Fruit fly (Drosophila melanogaster) whole organism, wandering third instar larva: Measurements from ENCODE around the gene Ufd4.

ENCODE experiments used
- Abd-B ChIP-seq: fragments of >200 bp; optimal IDR thresholded peaks from 2 replicates; lab custom pipeline; 2017; ENCODE audit warnings: missing biosample characterization, missing genetic modification characterization
- CG32264 ChIP-seq: fragments of 200-800 bp; sonication (Bioruptor generic); optimal IDR thresholded peaks from 2 replicates; lab custom pipeline; 2016; ENCODE audit warnings: missing biosample characterization, missing genetic modification characterization
- CG9705 ChIP-seq: fragments of 200-800 bp; sonication (Bioruptor generic); optimal IDR thresholded peaks from 2 replicates; lab custom pipeline; 2018; ENCODE audit warnings: missing biosample characterization, mild to moderate bottlenecking, missing genetic modification characterization
- CrebA ChIP-seq: fragments of 200-800 bp; sonication (Bioruptor generic); optimal IDR thresholded peaks from 2 replicates; lab custom pipeline; 2016; ENCODE audit warnings: missing biosample characterization, mild to moderate bottlenecking, missing genetic modification characterization, borderline replicate concordance
- Dfd ChIP-seq: fragments of >200 bp; optimal IDR thresholded peaks from 2 replicates; lab custom pipeline; 2017; ENCODE audit warnings: missing biosample characterization, missing genetic modification characterization
- Dif ChIP-seq: fragments of 200-275, 200-300 bp; sonication (Bioruptor generic); optimal IDR thresholded peaks from 2 replicates; lab custom pipeline; 2018; ENCODE audit warnings: missing biosample characterization, missing genetic modification characterization; ENCODE audit not compliant: partially characterized antibody
- GATAd ChIP-seq: sonication (Bioruptor generic); optimal IDR thresholded peaks from 2 replicates; lab custom pipeline; 2016; ENCODE audit warnings: missing biosample characterization, missing genetic modification characterization
- HLH106 ChIP-seq: fragments of 200-800 bp; optimal IDR thresholded peaks from 3 replicates; lab custom pipeline; 2019; ENCODE audit warnings: missing biosample characterization, mild to moderate bottlenecking, missing genetic modification characterization, moderate library complexity
- Hnf4 ChIP-seq: fragments of 200-800 bp; sonication (Bioruptor generic); optimal IDR thresholded peaks from 2 replicates; lab custom pipeline; 2016; ENCODE audit warnings: missing biosample characterization, mild to moderate bottlenecking, missing genetic modification characterization
- Hr78 ChIP-seq: fragments of >200 bp; optimal IDR thresholded peaks from 2 replicates; lab custom pipeline; 2017; ENCODE audit warnings: missing biosample characterization, missing genetic modification characterization
- Hr83 ChIP-seq: fragments of 200-300 bp; sonication (Bioruptor generic); optimal IDR thresholded peaks from 2 replicates; lab custom pipeline; 2016; ENCODE audit warnings: missing biosample characterization, mild to moderate bottlenecking, missing genetic modification characterization, moderate library complexity; ENCODE audit not compliant: poor library complexity, severe bottlenecking
- Jra ChIP-seq: sonication (Bioruptor generic); optimal IDR thresholded peaks from 2 replicates; lab custom pipeline; 2016; ENCODE audit warnings: missing biosample characterization, missing genetic modification characterization
- Mio ChIP-seq: sonication (Bioruptor generic); optimal IDR thresholded peaks from 2 replicates; lab custom pipeline; 2016; ENCODE audit warnings: missing biosample characterization, missing genetic modification characterization
- Myc ChIP-seq: fragments of >200 bp; optimal IDR thresholded peaks from 2 replicates; lab custom pipeline; 2017
- N ChIP-seq: fragments of >200 bp; optimal IDR thresholded peaks from 2 replicates; lab custom pipeline; 2018; ENCODE audit warnings: missing biosample characterization, missing external identifiers, missing genetic modification characterization
- OdsH ChIP-seq: fragments of 200-800 bp; sonication (Bioruptor generic); optimal IDR thresholded peaks from 2 replicates; lab custom pipeline; 2016; ENCODE audit warnings: missing biosample characterization, mild to moderate bottlenecking, missing genetic modification characterization
- Rel ChIP-seq, 2 experiments: fragments of 200-800 bp; sonication (Bioruptor generic) in 1 of 2; optimal IDR thresholded peaks; 2 replicates in 1 of 2; 3 replicates in 1 of 2; lab custom pipeline; 2016 to 2019; ENCODE audit warnings: mild to moderate bottlenecking in 2 of 2, missing biosample characterization in 2 of 2, missing genetic modification characterization in 2 of 2, moderate library complexity in 1 of 2
- Sp1 ChIP-seq: fragments of 200-800 bp; sonication (Bioruptor generic); optimal IDR thresholded peaks from 3 replicates; lab custom pipeline; 2019; ENCODE audit warnings: missing biosample characterization, mild to moderate bottlenecking, missing genetic modification characterization, moderate library complexity
- Vsx2 ChIP-seq: fragments of 200-300, 225-300 bp; sonication (Bioruptor generic); optimal IDR thresholded peaks from 2 replicates; lab custom pipeline; 2018; ENCODE audit warnings: missing biosample characterization, missing genetic modification characterization; ENCODE audit not compliant: partially characterized antibody
- br ChIP-seq: fragments of 200-800 bp; sonication (Bioruptor generic); optimal IDR thresholded peaks from 2 replicates; lab custom pipeline; 2016; ENCODE audit warnings: missing biosample characterization, missing genetic modification characterization
- brk ChIP-seq: fragments of 200-800 bp; sonication (Bioruptor generic); optimal IDR thresholded peaks from 2 replicates; lab custom pipeline; 2016; ENCODE audit warnings: missing biosample characterization, mild to moderate bottlenecking, missing genetic modification characterization
- dl ChIP-seq, 2 experiments: fragments of 175-275, 200-275 bp in 1 of 2; fragments of 200-275 bp in 1 of 2; sonication (Bioruptor generic); optimal IDR thresholded peaks; lab custom pipeline; 2018; ENCODE audit warnings: mild to moderate bottlenecking in 2 of 2, missing biosample characterization in 2 of 2, missing genetic modification characterization in 2 of 2, moderate library complexity in 2 of 2; ENCODE audit not compliant: partially characterized antibody in 2 of 2, insufficient read depth in 1 of 2
- dmrt93B ChIP-seq: fragments of 200-800 bp; sonication (Bioruptor generic); optimal IDR thresholded peaks from 2 replicates; lab custom pipeline; 2018; ENCODE audit warnings: missing biosample characterization, mild to moderate bottlenecking, missing genetic modification characterization
- dsf ChIP-seq: sonication (Bioruptor generic); optimal IDR thresholded peaks from 2 replicates; lab custom pipeline; 2016; ENCODE audit warnings: missing biosample characterization, missing genetic modification characterization, borderline replicate concordance
- ey ChIP-seq: fragments of 200-800 bp; sonication (Bioruptor generic); optimal IDR thresholded peaks from 2 replicates; lab custom pipeline; 2016; ENCODE audit warnings: missing biosample characterization, missing genetic modification characterization
- foxo ChIP-seq, 2 experiments: fragments of 200-800 bp; sonication (Bioruptor generic); optimal IDR thresholded peaks; 2 replicates in 1 of 2; 3 replicates in 1 of 2; lab custom pipeline; 2016 to 2017; ENCODE audit warnings: missing biosample characterization in 2 of 2, missing genetic modification characterization in 2 of 2
- fru ChIP-seq: fragments of 200-800 bp; sonication (Bioruptor generic); optimal IDR thresholded peaks from 3 replicates; lab custom pipeline; 2016; ENCODE audit warnings: missing biosample characterization, mild to moderate bottlenecking, missing genetic modification characterization
- h ChIP-seq: fragments of 200-800 bp; sonication (Bioruptor generic); optimal IDR thresholded peaks from 3 replicates; lab custom pipeline; 2016; ENCODE audit warnings: missing biosample characterization, mild to moderate bottlenecking, missing genetic modification characterization
- jim ChIP-seq: fragments of 175-275, 200-325 bp; sonication (Bioruptor generic); optimal IDR thresholded peaks from 2 replicates; lab custom pipeline; 2016; ENCODE audit warnings: missing biosample characterization, mild to moderate bottlenecking, missing genetic modification characterization
- lola ChIP-seq: fragments of >200 bp; optimal IDR thresholded peaks from 2 replicates; lab custom pipeline; 2017; ENCODE audit warnings: missing biosample characterization, missing genetic modification characterization
- pan ChIP-seq: fragments of >200 bp; optimal IDR thresholded peaks from 2 replicates; lab custom pipeline; 2017
- psq ChIP-seq: fragments of 200-800 bp; sonication (Bioruptor generic); optimal IDR thresholded peaks from 3 replicates; lab custom pipeline; 2017; ENCODE audit warnings: missing biosample characterization, mild to moderate bottlenecking, missing genetic modification characterization, moderate library complexity
- rgr ChIP-seq: fragments of 200-800 bp; sonication (Bioruptor generic); optimal IDR thresholded peaks from 3 replicates; lab custom pipeline; 2016; ENCODE audit warnings: missing biosample characterization, mild to moderate bottlenecking, missing genetic modification characterization
- sage ChIP-seq: fragments of 200-800 bp; sonication (Bioruptor generic); optimal IDR thresholded peaks from 2 replicates; lab custom pipeline; 2016; ENCODE audit warnings: missing biosample characterization, mild to moderate bottlenecking, missing genetic modification characterization
- sv ChIP-seq: fragments of 200-800 bp; sonication (Bioruptor generic); optimal IDR thresholded peaks from 3 replicates; lab custom pipeline; 2016; ENCODE audit warnings: missing biosample characterization, missing genetic modification characterization
- tai ChIP-seq: sonication (Bioruptor generic); optimal IDR thresholded peaks from 2 replicates; lab custom pipeline; 2016; ENCODE audit warnings: missing biosample characterization, missing genetic modification characterization
- usp ChIP-seq: fragments of >200 bp; optimal IDR thresholded peaks from 2 replicates; lab custom pipeline; 2017; ENCODE audit warnings: missing biosample characterization, missing genetic modification characterization
- woc ChIP-seq: sonication (Bioruptor generic); optimal IDR thresholded peaks from 2 replicates; lab custom pipeline; 2016; ENCODE audit warnings: missing biosample characterization, mild to moderate bottlenecking, missing genetic modification characterization

Ufd4 gene

DNA sequence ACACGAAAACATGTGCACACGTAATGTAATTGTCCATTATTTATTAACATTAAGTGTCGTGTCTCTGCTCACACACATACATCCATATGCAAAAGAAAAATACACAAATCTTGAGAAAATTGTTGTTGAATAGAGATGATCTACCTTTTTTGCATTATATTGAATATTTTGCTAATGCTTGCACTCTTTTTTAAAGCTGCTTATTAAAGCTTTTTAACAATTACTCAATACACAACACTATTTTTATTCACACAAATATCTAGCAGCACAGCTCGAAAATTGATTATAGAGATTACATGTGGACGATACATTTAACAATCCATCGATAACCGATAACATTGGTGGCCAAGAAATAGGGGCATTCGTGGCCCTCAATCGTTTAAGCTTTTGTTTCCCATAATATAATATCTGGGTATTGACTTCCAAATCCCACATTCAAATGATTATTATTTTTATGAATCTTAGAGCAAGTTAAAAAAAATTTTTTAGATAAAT, at the start of gene Ufd4:
Gene Ufd4 (minus strand): TSS at position 300 of the 495 bp plus-strand sequence.
- peak; percentile 36 for TF ChIP-seq CG32264
- no peak for TF ChIP-seq dsf (GFP tag; lab: Kevin White, UChicago)
- no peak for TF ChIP-seq usp (GFP tag; lab: Kevin White, UChicago)
- TF ChIP-seq Hr83 (GFP tag; lab: Kevin White, UChicago) = peak; percentile 70
- TF ChIP-seq sv (GFP tag; lab: Kevin White, UChicago) = peak; percentile 44
- no peak for TF ChIP-seq Abd-B
- no peak for TF ChIP-seq dmrt93B
- no peak for TF ChIP-seq jim (GFP tag; lab: Kevin White, UChicago)
- TF ChIP-seq CG9705 (GFP tag; lab: Kevin White, UChicago) = peak; percentile 32
- peak; percentile 37 for TF ChIP-seq OdsH
- TF ChIP-seq Vsx2 (GFP tag; lab: Kevin White, UChicago) = no peak
- TF ChIP-seq Hnf4 = no peak
- no peak for TF ChIP-seq CrebA (GFP tag; lab: Kevin White, UChicago)
- no peak for TF ChIP-seq ey (GFP tag; lab: Kevin White, UChicago)
- no peak for TF ChIP-seq h (GFP tag; lab: Kevin White, UChicago)
- TF ChIP-seq fru = no peak
- no peak for TF ChIP-seq Myc
- no peak for TF ChIP-seq HLH106 (tag; lab: Kevin White, UChicago)
- TF ChIP-seq, all 38 proteins: peak for 5

DNA sequence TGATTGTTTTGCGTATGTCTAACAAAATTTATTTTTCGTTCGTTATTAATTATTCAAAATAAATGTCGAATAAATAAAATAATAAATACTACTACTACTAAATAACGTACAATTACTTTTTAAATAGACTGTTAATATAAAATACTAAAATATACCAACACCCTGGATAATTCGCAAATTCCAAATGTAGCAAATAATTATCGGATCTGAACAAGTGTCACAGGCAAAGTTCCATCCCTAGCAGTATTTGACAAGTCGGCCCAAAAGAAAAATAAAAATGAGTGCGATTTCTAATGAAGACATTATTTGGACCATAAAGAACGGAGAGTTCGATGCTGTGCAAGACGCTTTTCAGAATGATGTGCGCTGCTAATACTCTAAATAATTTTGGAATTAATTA, 49.2 kb upstream of the Ufd4 start, which contains the start of gene CG31715:
Gene CG31715 (plus strand): TSS at position 212 of the 400 bp plus-strand sequence.
- no peak for TF ChIP-seq pan (lab: Kevin White, UChicago)
- TF ChIP-seq dmrt93B = no peak
- TF ChIP-seq CrebA (GFP tag; lab: Kevin White, UChicago) = no peak
- peak; percentile 9 for TF ChIP-seq dsf (GFP tag; lab: Kevin White, UChicago)
- no peak for TF ChIP-seq sage (GFP tag; lab: Kevin White, UChicago)
- TF ChIP-seq CG32264 = no peak
- TF ChIP-seq Jra (GFP tag; lab: Kevin White, UChicago) = no peak
- no peak for TF ChIP-seq Dfd (GFP tag; lab: Kevin White, UChicago)
- TF ChIP-seq fru = no peak
- peak; percentile 64 for TF ChIP-seq rgr (GFP tag; lab: Kevin White, UChicago)
- peak; percentile 20 for TF ChIP-seq h (GFP tag; lab: Kevin White, UChicago)
- no peak for TF ChIP-seq OdsH
- TF ChIP-seq dl (GFP tag; optimal IDR thresholded peaks at IDR 0.05; lab: Kevin White, UChicago; ENCODE audit: insufficient read depth in 1 of 2, partially characterized antibody in 2 of 2) = no peak
- TF ChIP-seq woc (GFP tag; lab: Kevin White, UChicago) = peak; percentile 35
- TF ChIP-seq ey (GFP tag; lab: Kevin White, UChicago) = peak; percentile 9
- TF ChIP-seq br (GFP tag; lab: Kevin White, UChicago) = no peak
- no peak for TF ChIP-seq jim (GFP tag; lab: Kevin White, UChicago)
- no peak for TF ChIP-seq Rel (GFP tag; optimal IDR thresholded peaks at IDR 0.05; lab: Kevin White, UChicago)
- TF ChIP-seq Rel (tag; optimal IDR thresholded peaks at IDR 0.05; lab: Kevin White, UChicago) = no peak
- peak; percentile 32 for TF ChIP-seq Hr83 (GFP tag; lab: Kevin White, UChicago)
- no peak for TF ChIP-seq usp (GFP tag; lab: Kevin White, UChicago)
- peak; percentile 13 for TF ChIP-seq psq (GFP tag; lab: Kevin White, UChicago)
- peak; percentile 6 for TF ChIP-seq HLH106 (tag; lab: Kevin White, UChicago)
- TF ChIP-seq Dif (GFP tag; lab: Kevin White, UChicago) = no peak
- no peak for TF ChIP-seq Sp1 (GFP tag; lab: Kevin White, UChicago)
- no peak for TF ChIP-seq tai (GFP tag; lab: Kevin White, UChicago)
- no peak for TF ChIP-seq Myc
- TF ChIP-seq sv (GFP tag; lab: Kevin White, UChicago) = no peak
- no peak for TF ChIP-seq N (GFP tag; lab: Kevin White, UChicago)
- no peak for TF ChIP-seq CG9705 (GFP tag; lab: Kevin White, UChicago)
- peak; percentile 21 for TF ChIP-seq Hnf4
- peak in 1 of 2 experiments; percentile 48 for TF ChIP-seq foxo (GFP tag; optimal IDR thresholded peaks at IDR 0.05; lab: Kevin White, UChicago)
- no peak for TF ChIP-seq Vsx2 (GFP tag; lab: Kevin White, UChicago)
- TF ChIP-seq Abd-B = no peak
- no peak for TF ChIP-seq Hr78 (GFP tag; lab: Kevin White, UChicago)
- TF ChIP-seq lola (GFP tag; lab: Kevin White, UChicago) = no peak
- TF ChIP-seq GATAd (GFP tag; lab: Kevin White, UChicago) = no peak
- TF ChIP-seq Mio (GFP tag; lab: Kevin White, UChicago) = no peak
- peak; percentile 60 for TF ChIP-seq brk (GFP tag; lab: Kevin White, UChicago)
- TF ChIP-seq, all 38 proteins: peak for 11
